Worm (Caenorhabditis elegans): ENCODE measurements around the gene Y25C1A.6.

DNA sequence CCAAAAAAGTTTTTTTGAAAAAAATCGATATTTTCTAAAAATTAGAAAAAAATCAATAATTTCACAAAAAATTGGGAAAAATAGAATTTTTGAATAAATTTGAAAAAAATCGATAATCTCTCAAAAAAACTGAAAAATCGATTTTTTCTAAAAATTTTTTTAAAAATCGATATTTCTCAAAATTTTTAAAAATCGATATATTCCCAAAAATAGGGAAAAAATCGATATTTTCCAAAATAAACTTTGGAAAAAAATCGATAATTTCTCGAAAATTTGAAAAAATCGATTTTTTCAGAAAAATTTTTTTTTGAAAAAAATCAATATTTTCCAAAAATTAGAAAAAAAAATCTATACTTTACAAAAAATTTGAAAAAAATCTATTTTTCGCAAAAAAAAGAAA is 3.7 kb downstream of the Y25C1A.6 start:
- TF ChIP-seq lin-13 (GFP tag; optimal IDR thresholded peaks at IDR 0.05), result no peak
- TF ChIP-seq lin-39 (tag; optimal IDR thresholded peaks at IDR 0.05), result no peak
- no peak for TF ChIP-seq snpc-4 (tag; optimal IDR thresholded peaks at IDR 0.05)
- TF ChIP-seq F10B5.3 (tag; optimal IDR thresholded peaks at IDR 0.05), result no peak
- no peak for TF ChIP-seq dve-1 (tag; optimal IDR thresholded peaks at IDR 0.05; ENCODE audit: insufficient read depth)
- no peak for TF ChIP-seq cey-2 (tag; optimal IDR thresholded peaks at IDR 0.05; ENCODE audit: borderline replicate concordance, insufficient read depth)
- TF ChIP-seq ztf-7 (tag; optimal IDR thresholded peaks at IDR 0.05), result no peak
- TF ChIP-seq ZK546.5 (tag; optimal IDR thresholded peaks at IDR 0.05), result no peak
- no peak for TF ChIP-seq nhr-237 (tag; optimal IDR thresholded peaks at IDR 0.05)
- peak; percentile 70 for TF ChIP-seq ceh-28 (tag; optimal IDR thresholded peaks at IDR 0.05)
- TF ChIP-seq egl-27 (tag; optimal IDR thresholded peaks at IDR 0.05), result no peak
- TF ChIP-seq hlh-30 (tag; optimal IDR thresholded peaks at IDR 0.05; ENCODE audit: insufficient read depth), result no peak
